Worm (Caenorhabditis elegans) whole organism, young adult: ENCODE measurements around the gene gstk-1.

Source experiments
- B0019.2 ChIP-seq: fragments of 200-800 bp; sonication (Bioruptor generic); conservative IDR thresholded peaks from 2 replicates; pipeline ENCODE4 v1.3.6; 2022; ENCODE audit warnings: missing genetic modification reagents, missing genetic modification characterization, missing compliant biosample characterization
- B0035.1 ChIP-seq: sonication (generic microtip); optimal IDR thresholded peaks from 2 replicates; lab custom pipeline; 2016; ENCODE audit warnings: missing genetic modification characterization, mild to moderate bottlenecking, missing compliant biosample characterization, missing genotype, missing genetic modification reagents
- C06A6.2 ChIP-seq: fragments of 200-800 bp; sonication (Bioruptor generic); conservative IDR thresholded peaks from 2 replicates; pipeline ENCODE4 v1.3.6; 2022; ENCODE audit warnings: missing genetic modification characterization, missing compliant biosample characterization
- F39B2.1 ChIP-seq: fragments of 200-800 bp; sonication (Bioruptor generic); IDR thresholded peaks from 2 replicates; pipeline ENCODE4 v1.3.6; 2022; ENCODE audit warnings: missing genetic modification reagents, missing genetic modification characterization, missing compliant biosample characterization
- F55B11.4 ChIP-seq: sonication (generic microtip); optimal IDR thresholded peaks from 2 replicates; lab custom pipeline; 2016; ENCODE audit warnings: missing compliant biosample characterization, missing genetic modification characterization, borderline replicate concordance; ENCODE audit not compliant: insufficient read depth
- K12H6.12 ChIP-seq: fragments of 200-800 bp; sonication (Bioruptor generic); optimal IDR thresholded peaks from 2 replicates; lab custom pipeline; 2018; ENCODE audit warnings: mild to moderate bottlenecking, missing genetic modification characterization, missing compliant biosample characterization
- Y53G8AR.9 ChIP-seq: fragments of 200-800 bp; sonication (Bioruptor generic); conservative IDR thresholded peaks from 2 replicates; pipeline ENCODE4 v1.3.6; 2022; ENCODE audit warnings: missing genetic modification reagents, missing genetic modification characterization, missing compliant biosample characterization
- Y56A3A.18 ChIP-seq: fragments of 200-800 bp; sonication (Bioruptor generic); IDR thresholded peaks from 2 replicates; pipeline ENCODE4 v1.3.6; 2022; ENCODE audit warnings: missing genetic modification reagents, missing genetic modification characterization, missing compliant biosample characterization
- Y79H2A.3 ChIP-seq: fragments of 200-800 bp; sonication (Bioruptor generic); conservative IDR thresholded peaks from 2 replicates; pipeline ENCODE4 v1.3.6; 2022; ENCODE audit warnings: missing genetic modification reagents, missing genetic modification characterization, missing compliant biosample characterization
- ZK185.1 ChIP-seq: sonication (generic microtip); optimal IDR thresholded peaks from 2 replicates; lab custom pipeline; 2016; ENCODE audit warnings: mild to moderate bottlenecking, missing genetic modification characterization, missing compliant biosample characterization; ENCODE audit not compliant: poor library complexity, severe bottlenecking
- akir-1 ChIP-seq: fragments of 200-800 bp; sonication (Bioruptor generic); optimal IDR thresholded peaks from 2 replicates; lab custom pipeline; 2018; ENCODE audit warnings: mild to moderate bottlenecking, missing genetic modification characterization, moderate library complexity, missing compliant biosample characterization
- atf-7 ChIP-seq: sonication (generic microtip); optimal IDR thresholded peaks from 2 replicates; lab custom pipeline; 2017; ENCODE audit warnings: mild to moderate bottlenecking, missing genetic modification characterization, missing compliant biosample characterization
- attf-3 ChIP-seq: fragments of 200-800 bp; sonication (Bioruptor generic); conservative IDR thresholded peaks from 2 replicates; pipeline ENCODE4 v1.3.6; 2022; ENCODE audit warnings: missing genetic modification reagents, missing genetic modification characterization, missing compliant biosample characterization
- attf-6 ChIP-seq: fragments of 200-800 bp; sonication (Bioruptor generic); IDR thresholded peaks from 2 replicates; pipeline ENCODE4 v1.3.6; 2022; ENCODE audit warnings: missing genetic modification reagents, missing genetic modification characterization, missing compliant biosample characterization
- bed-1 ChIP-seq: fragments of 200-800 bp; sonication (Bioruptor generic); IDR thresholded peaks from 2 replicates; pipeline ENCODE4 v1.3.6; 2022; ENCODE audit warnings: missing genetic modification reagents, missing genetic modification characterization, missing compliant biosample characterization
- cebp-1 ChIP-seq, 2 experiments: fragments of 200-800 bp in 1 of 2; sonication (Bioruptor generic) in 1 of 2; sonication (generic microtip) in 1 of 2; IDR thresholded peaks in 1 of 2; optimal IDR thresholded peaks in 1 of 2; 2 replicates each; pipeline versions ENCODE4 v1.3.6 to Lab custom; 2017 to 2022; ENCODE audit warnings: missing compliant biosample characterization in 2 of 2, missing genetic modification characterization in 2 of 2, mild to moderate bottlenecking in 1 of 2, missing genetic modification reagents in 1 of 2, moderate library complexity in 1 of 2
- cebp-2 ChIP-seq: fragments of 200-800 bp; sonication (Bioruptor generic); IDR thresholded peaks from 2 replicates; pipeline ENCODE4 v1.3.6; 2022; ENCODE audit warnings: missing genetic modification characterization, missing compliant biosample characterization
- ceh-100 ChIP-seq: fragments of 200-800 bp; sonication (Bioruptor generic); IDR thresholded peaks from 2 replicates; pipeline ENCODE4 v1.3.6; 2022; ENCODE audit warnings: missing genetic modification reagents, missing genetic modification characterization, missing compliant biosample characterization
- die-1 ChIP-seq: sonication (generic microtip); optimal IDR thresholded peaks from 2 replicates; lab custom pipeline; 2016; ENCODE audit warnings: missing genotype, mild to moderate bottlenecking, missing genetic modification characterization, missing compliant biosample characterization
- egl-18 ChIP-seq: fragments of 200-800 bp; sonication (Bioruptor generic); IDR thresholded peaks from 2 replicates; pipeline ENCODE4 v1.3.6; 2022; ENCODE audit warnings: missing genetic modification reagents, missing genetic modification characterization, missing compliant biosample characterization
- ekl-4 ChIP-seq: fragments of 200-800 bp; sonication (Bioruptor generic); IDR thresholded peaks from 2 replicates; pipeline ENCODE4 v1.3.6; 2022; ENCODE audit warnings: missing genetic modification reagents, missing genetic modification characterization, missing compliant biosample characterization
- fkh-3 ChIP-seq: sonication (generic microtip); optimal IDR thresholded peaks from 2 replicates; lab custom pipeline; 2016; ENCODE audit warnings: mild to moderate bottlenecking, missing genetic modification characterization, missing compliant biosample characterization
- him-1 ChIP-seq: sonication (generic microtip); optimal IDR thresholded peaks from 2 replicates; lab custom pipeline; 2016; ENCODE audit warnings: missing genotype, missing genetic modification reagents, missing genetic modification characterization, missing compliant biosample characterization
- hlh-26 ChIP-seq: fragments of 200-800 bp; sonication (Bioruptor generic); conservative IDR thresholded peaks from 2 replicates; pipeline ENCODE4 v1.3.6; 2022; ENCODE audit warnings: missing genetic modification reagents, missing genetic modification characterization, missing compliant biosample characterization
- hmg-1.2 ChIP-seq: fragments of 200-800 bp; sonication (Bioruptor generic); IDR thresholded peaks from 2 replicates; pipeline ENCODE4 v1.3.6; 2022; ENCODE audit warnings: missing genetic modification reagents, missing genetic modification characterization, missing compliant biosample characterization
- hsf-1 ChIP-seq: fragments of 200-800 bp; sonication (Bioruptor generic); IDR thresholded peaks from 2 replicates; pipeline ENCODE4 v1.3.6; 2022; ENCODE audit warnings: missing genetic modification reagents, missing genetic modification characterization, missing compliant biosample characterization
- let-526 ChIP-seq: fragments of 200-800 bp; sonication (Bioruptor generic); IDR thresholded peaks from 2 replicates; pipeline ENCODE4 v1.3.6; 2022; ENCODE audit warnings: missing genetic modification reagents, missing genetic modification characterization, missing compliant biosample characterization
- let-607 ChIP-seq, 2 experiments: fragments of 200-800 bp in 1 of 2; sonication (Bioruptor generic) in 1 of 2; sonication (generic microtip) in 1 of 2; optimal IDR thresholded peaks; 2 replicates each; lab custom pipeline; 2016 to 2018; ENCODE audit warnings: mild to moderate bottlenecking in 2 of 2, missing compliant biosample characterization in 2 of 2, missing genetic modification characterization in 2 of 2, moderate library complexity in 2 of 2, missing genotype in 1 of 2
- madf-10 ChIP-seq: sonication (generic microtip); optimal IDR thresholded peaks from 2 replicates; lab custom pipeline; 2016; ENCODE audit warnings: mild to moderate bottlenecking, missing genetic modification characterization, missing compliant biosample characterization
- nhr-27 ChIP-seq: fragments of 200-800 bp; sonication (Bioruptor generic); optimal IDR thresholded peaks from 2 replicates; lab custom pipeline; 2018; ENCODE audit warnings: mild to moderate bottlenecking, missing genetic modification characterization, moderate library complexity, missing compliant biosample characterization
- nhr-80 ChIP-seq: sonication (generic microtip); optimal IDR thresholded peaks from 2 replicates; lab custom pipeline; 2016; ENCODE audit warnings: missing genetic modification characterization, missing compliant biosample characterization
- pbrm-1 ChIP-seq: fragments of 200-800 bp; sonication (Bioruptor generic); IDR thresholded peaks from 2 replicates; pipeline ENCODE4 v1.3.6; 2022; ENCODE audit warnings: missing genetic modification reagents, missing genetic modification characterization, missing compliant biosample characterization
- rpc-1 ChIP-seq, 2 experiments: fragments of 150-350 bp in 1 of 2; sonication (generic microtip) in 1 of 2; optimal IDR thresholded peaks; 2 replicates each; lab custom pipeline; 2014 to 2018; ENCODE audit warnings: missing biosample characterization in 1 of 2, missing genetic modification characterization in 1 of 2, missing genetic modification reagents in 1 of 2, missing genotype in 1 of 2
- sdz-38 ChIP-seq: sonication (generic microtip); optimal IDR thresholded peaks from 2 replicates; lab custom pipeline; 2016; ENCODE audit warnings: missing genotype, missing genetic modification characterization, missing compliant biosample characterization
- snpc-1.3 ChIP-seq: sonication (generic microtip); optimal IDR thresholded peaks from 2 replicates; lab custom pipeline; 2017; ENCODE audit warnings: missing genetic modification characterization, mild to moderate bottlenecking, missing compliant biosample characterization, antibody characterized with exemption, moderate library complexity, missing genotype, missing genetic modification reagents; ENCODE audit not compliant: insufficient read depth
- snpc-4 ChIP-seq, 5 experiments: fragments of 150-350 bp in 1 of 5; sonication (generic microtip) in 4 of 5; optimal IDR thresholded peaks; 2 replicates each; lab custom pipeline; 2014 to 2018; ENCODE audit warnings: missing genetic modification characterization in 5 of 5, missing biosample characterization in 3 of 5, antibody characterized with exemption in 2 of 5, mild to moderate bottlenecking in 2 of 5, missing compliant biosample characterization in 2 of 5, missing genotype in 2 of 5, moderate library complexity in 2 of 5, missing genetic modification reagents in 1 of 5
- somi-1 ChIP-seq: fragments of 200-800 bp; sonication (Bioruptor generic); optimal IDR thresholded peaks from 2 replicates; lab custom pipeline; 2018; ENCODE audit warnings: mild to moderate bottlenecking, missing genetic modification characterization, missing compliant biosample characterization
- tlf-1 ChIP-seq: fragments of 200-800 bp; sonication (Bioruptor generic); optimal IDR thresholded peaks from 2 replicates; lab custom pipeline; 2018; ENCODE audit warnings: mild to moderate bottlenecking, missing genetic modification characterization, missing compliant biosample characterization
- unc-130 ChIP-seq: sonication (generic microtip); optimal IDR thresholded peaks from 2 replicates; lab custom pipeline; 2016; ENCODE audit warnings: missing genetic modification reagents, missing genetic modification characterization, missing compliant biosample characterization
- unc-62 ChIP-seq: fragments of 150-350 bp; optimal IDR thresholded peaks from 2 replicates; lab custom pipeline; 2014; ENCODE audit warnings: missing biosample characterization, missing genetic modification reagents, missing genetic modification characterization
- zim-3 ChIP-seq: sonication (generic microtip); optimal IDR thresholded peaks from 2 replicates; lab custom pipeline; 2017; ENCODE audit warnings: mild to moderate bottlenecking, missing genetic modification characterization, moderate library complexity, missing compliant biosample characterization
- ztf-18 ChIP-seq: sonication (generic microtip); optimal IDR thresholded peaks from 2 replicates; lab custom pipeline; 2016; ENCODE audit warnings: missing genotype, mild to moderate bottlenecking, missing genetic modification characterization, missing compliant biosample characterization
- ztf-22 ChIP-seq: fragments of 200-800 bp; sonication (Bioruptor generic); optimal IDR thresholded peaks from 2 replicates; lab custom pipeline; 2018; ENCODE audit warnings: mild to moderate bottlenecking, missing genetic modification characterization, moderate library complexity, missing compliant biosample characterization
- ztf-26 ChIP-seq: sonication (generic microtip); optimal IDR thresholded peaks from 2 replicates; lab custom pipeline; 2017; ENCODE audit warnings: missing genetic modification characterization, missing compliant biosample characterization

gstk-1 gene

DNA sequence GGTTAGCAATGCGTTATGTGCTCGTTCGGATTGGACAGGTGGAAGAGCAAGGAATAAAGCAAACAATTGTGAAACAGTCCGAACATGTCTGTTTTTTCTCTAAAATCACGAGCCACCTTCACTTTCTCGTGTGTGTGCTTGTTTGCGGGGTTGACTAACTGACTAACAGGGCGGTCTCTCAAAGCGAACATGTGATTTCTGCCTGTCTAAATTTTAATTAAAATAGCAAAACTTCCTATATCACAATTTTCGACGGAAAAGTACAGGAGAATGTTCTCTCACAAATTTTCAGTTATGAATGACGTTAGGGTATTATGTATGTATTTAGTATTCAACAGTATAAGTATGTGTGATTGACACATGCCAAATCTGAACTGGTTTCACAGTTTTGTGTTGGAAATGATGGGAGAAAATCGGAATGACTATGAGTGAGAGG, 34.6 kb upstream of the gstk-1 start (continued):
- peak; percentile 92 for TF ChIP-seq nhr-80
- TF ChIP-seq egl-18: no peak
- no peak for TF ChIP-seq die-1 (tag; lab: Kevin White, UChicago)
- TF ChIP-seq fkh-3 (tag; lab: Kevin White, UChicago): no peak
- peak; percentile 1 for TF ChIP-seq ztf-18
- TF ChIP-seq C06A6.2 (GFP tag; lab: Robert Waterston, UW): no peak
- no peak for TF ChIP-seq ekl-4 (GFP tag; lab: Robert Waterston, UW)
- no peak for TF ChIP-seq nhr-27 (tag; lab: Kevin White, UChicago)
- peak; percentile 69 for TF ChIP-seq cebp-1 (GFP tag; IDR thresholded peaks at IDR 0.05; lab: Robert Waterston, UW)
- TF ChIP-seq cebp-1 (tag; optimal IDR thresholded peaks at IDR 0.05; lab: Kevin White, UChicago): peak; percentile 82
- TF ChIP-seq F39B2.1 (GFP tag; lab: Robert Waterston, UW): no peak
- no peak for TF ChIP-seq K12H6.12
- TF ChIP-seq F55B11.4 (tag; lab: Kevin White, UChicago): no peak
- TF ChIP-seq pbrm-1 (GFP tag; lab: Robert Waterston, UW): 0 out of 2 replicates have a peak, but pooled peaks have one; percentile 25
- TF ChIP-seq Y56A3A.18: 0 out of 2 replicates have a peak, but pooled peaks have one; percentile 17
- TF ChIP-seq atf-7 (tag; lab: Kevin White, UChicago): peak; percentile 48
- TF ChIP-seq akir-1 (GFP tag; lab: Kevin White, UChicago): peak; percentile 6
- TF ChIP-seq Y53G8AR.9 (GFP tag; lab: Robert Waterston, UW): 0 out of 2 replicates have a peak, but pooled peaks have one; percentile 46
- no peak for TF ChIP-seq madf-10 (tag; lab: Kevin White, UChicago)
- peak; percentile 95 to 97 for TF ChIP-seq let-607 (tag; optimal IDR thresholded peaks at IDR 0.05; lab: Kevin White, UChicago)
- no peak for TF ChIP-seq somi-1 (GFP tag; lab: Kevin White, UChicago)
- TF ChIP-seq unc-62 (GFP tag; lab: Kevin White, UChicago): peak; percentile 96
- no peak for TF ChIP-seq Y79H2A.3
- TF ChIP-seq attf-6 (GFP tag; lab: Robert Waterston, UW): no peak
- no peak for TF ChIP-seq him-1 (tag; lab: Kevin White, UChicago)
- no peak for TF ChIP-seq B0019.2 (GFP tag; lab: Robert Waterston, UW)
- TF ChIP-seq let-526 (GFP tag; lab: Robert Waterston, UW): 0 out of 2 replicates have a peak, but pooled peaks have one; percentile 57
- TF ChIP-seq hlh-26 (GFP tag; lab: Robert Waterston, UW): no peak
- peak; percentile 31 for TF ChIP-seq ztf-22 (GFP tag; lab: Kevin White, UChicago)
- TF ChIP-seq sdz-38 (tag; lab: Kevin White, UChicago): no peak
- TF ChIP-seq tlf-1 (GFP tag; lab: Kevin White, UChicago): peak; percentile 39

DNA sequence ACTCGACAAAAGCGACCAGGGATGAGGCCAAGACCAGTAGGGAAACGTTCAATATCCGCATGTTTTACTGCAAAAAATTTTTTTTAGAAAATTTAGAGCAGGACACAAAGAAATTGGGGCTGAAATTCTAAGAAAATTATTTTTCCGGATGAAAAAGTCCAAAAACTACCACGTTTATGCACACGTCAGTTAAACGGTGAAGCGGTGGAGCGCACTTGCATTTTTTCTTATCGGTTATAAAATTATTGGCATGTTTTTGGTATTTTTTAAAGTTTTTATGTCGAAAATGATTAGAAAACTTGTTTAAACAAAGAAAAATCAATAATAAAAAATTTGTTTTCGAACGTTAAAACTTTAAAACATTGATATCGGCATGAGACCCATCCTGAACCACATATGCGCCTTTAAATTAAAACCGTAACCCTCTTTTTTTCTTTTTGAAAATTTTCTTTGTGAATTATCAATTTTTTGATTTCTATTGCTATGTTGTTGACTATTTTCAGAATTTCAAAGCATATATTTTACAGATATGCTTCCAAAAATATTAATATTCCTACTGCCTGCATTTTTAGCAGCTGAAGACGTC, 32.3 kb upstream of the gstk-1 start, which contains the start of the genes dnj-20 and ZK1307.8:
Gene dnj-20, minus strand, starts transcription at position 67 of the 586 bp plus-strand sequence.
Gene ZK1307.8, plus strand, starts transcription at position 504 of the 586 bp plus-strand sequence.
- TF ChIP-seq ceh-100 (GFP tag; lab: Robert Waterston, UW) (no peak), attf-3 (GFP tag; lab: Robert Waterston, UW) (no peak), ztf-26 (tag; lab: Kevin White, UChicago) (no peak), cebp-1 (GFP tag; IDR thresholded peaks at IDR 0.05; lab: Robert Waterston, UW) (no peak), cebp-1 (tag; optimal IDR thresholded peaks at IDR 0.05; lab: Kevin White, UChicago) (no peak), snpc-4 (GFP tag; optimal IDR thresholded peaks at IDR 0.05; lab: Kevin White, UChicago) (no peak), snpc-4 (tag; optimal IDR thresholded peaks at IDR 0.05; lab: Kevin White, UChicago) (no peak), ZK185.1 (tag; lab: Kevin White, UChicago) (no peak), atf-7 (tag; lab: Kevin White, UChicago) (no peak), snpc-1.3 (tag; lab: Kevin White, UChicago) (peak; percentile 57), attf-6 (GFP tag; lab: Robert Waterston, UW) (no peak), B0035.1 (tag; lab: Kevin White, UChicago) (no peak), bed-1 (GFP tag; lab: Robert Waterston, UW) (no peak), hsf-1 (GFP tag; lab: Robert Waterston, UW) (no peak), let-526 (GFP tag; lab: Robert Waterston, UW) (no peak), rpc-1 (optimal IDR thresholded peaks at IDR 0.05; lab: Kevin White, UChicago) (no peak), rpc-1 (tag; optimal IDR thresholded peaks at IDR 0.05; lab: Kevin White, UChicago) (no peak), zim-3 (no peak), hmg-1.2 (GFP tag; lab: Robert Waterston, UW) (0 out of 2 replicates have a peak, but pooled peaks have one; percentile 5), let-607 (tag; optimal IDR thresholded peaks at IDR 0.05; lab: Kevin White, UChicago) (peak; percentile 70 to 78), unc-130 (GFP tag; lab: Kevin White, UChicago) (no peak), cebp-2 (GFP tag; lab: Robert Waterston, UW) (no peak)
